Fruit fly (Drosophila melanogaster) whole organism, embryonic: ENCODE data around the gene ppk.

Source experiments
- Blimp-1 ChIP-seq: fragments of 200-800 bp; sonication (Bioruptor generic); optimal IDR thresholded peaks from 3 replicates; lab custom pipeline; 2018; ENCODE audit warnings: missing biosample characterization, missing genetic modification characterization, mild to moderate bottlenecking, moderate library complexity, missing genetic modification reagents
- C15 ChIP-seq: fragments of 200-800 bp; sonication (Bioruptor generic); IDR thresholded peaks from 3 replicates; pipeline ENCODE4 v1.3.6; 2022; ENCODE audit warnings: missing biosample characterization, missing genetic modification characterization
- CG10274 ChIP-seq: fragments of 200-800 bp; sonication (Bioruptor generic); optimal IDR thresholded peaks from 3 replicates; lab custom pipeline; 2017; ENCODE audit warnings: missing biosample characterization, mild to moderate bottlenecking, missing genetic modification characterization
- CG10366 ChIP-seq: fragments of 200-800 bp; sonication (Bioruptor generic); IDR thresholded peaks from 2 replicates; pipeline ENCODE4 v1.3.6; 2022; ENCODE audit warnings: missing biosample characterization, missing genetic modification characterization
- CG10543 ChIP-seq: fragments of 200-800 bp; sonication (Bioruptor generic); optimal IDR thresholded peaks from 3 replicates; lab custom pipeline; 2017; ENCODE audit warnings: missing biosample characterization, mild to moderate bottlenecking, missing genetic modification characterization, moderate library complexity
- CG11085 ChIP-seq: fragments of 200-800 bp; sonication (Bioruptor generic); IDR thresholded peaks from 2 replicates; pipeline ENCODE4 v1.3.6; 2022; ENCODE audit warnings: missing biosample characterization, missing genetic modification characterization
- CG11696 ChIP-seq: fragments of 200-800 bp; sonication (Bioruptor generic); IDR thresholded peaks from 2 replicates; pipeline ENCODE4 v1.3.6; 2022; ENCODE audit warnings: missing biosample characterization, missing genetic modification characterization
- CG12104 ChIP-seq: fragments of 200-800 bp; sonication (Bioruptor generic); optimal IDR thresholded peaks from 3 replicates; lab custom pipeline; 2016; ENCODE audit warnings: missing biosample characterization, missing genetic modification characterization
- CG13775 ChIP-seq: fragments of 200-800 bp; sonication (Bioruptor generic); optimal IDR thresholded peaks from 3 replicates; lab custom pipeline; 2017; ENCODE audit warnings: missing biosample characterization, mild to moderate bottlenecking, missing genetic modification characterization
- CG15479 ChIP-seq: fragments of 200-800 bp; sonication (Bioruptor generic); optimal IDR thresholded peaks from 3 replicates; lab custom pipeline; 2019; ENCODE audit warnings: missing biosample characterization, mild to moderate bottlenecking, missing genetic modification characterization, moderate library complexity
- CG15514 ChIP-seq: fragments of 200-800 bp; sonication (Bioruptor generic); optimal IDR thresholded peaks from 3 replicates; lab custom pipeline; 2017; ENCODE audit warnings: missing biosample characterization, missing genetic modification characterization, mild to moderate bottlenecking, moderate library complexity, missing genetic modification reagents
- CG16863 ChIP-seq: fragments of 200-800 bp; sonication (Bioruptor generic); optimal IDR thresholded peaks from 3 replicates; lab custom pipeline; 2016; ENCODE audit warnings: missing biosample characterization, missing genetic modification characterization
- CG17361 ChIP-seq: fragments of 200-800 bp; sonication (Bioruptor generic); IDR thresholded peaks from 3 replicates; pipeline ENCODE4 v1.3.6; 2022; ENCODE audit warnings: missing biosample characterization, missing genetic modification characterization
- CG18262 ChIP-seq: fragments of 200-800 bp; optimal IDR thresholded peaks from 3 replicates; lab custom pipeline; 2019; ENCODE audit warnings: missing biosample characterization, mild to moderate bottlenecking, missing genetic modification characterization, moderate library complexity
- CG18599 ChIP-seq: fragments of 200-800 bp; sonication (Bioruptor generic); optimal IDR thresholded peaks from 3 replicates; lab custom pipeline; 2017; ENCODE audit warnings: missing biosample characterization, missing genetic modification characterization, mild to moderate bottlenecking, moderate library complexity, missing genetic modification reagents
- CG2712 ChIP-seq: fragments of 200-800 bp; optimal IDR thresholded peaks from 3 replicates; lab custom pipeline; 2019; ENCODE audit warnings: missing biosample characterization, mild to moderate bottlenecking, missing genetic modification characterization, moderate library complexity
- CG30403 ChIP-seq: fragments of 200-800 bp; sonication (Bioruptor generic); optimal IDR thresholded peaks from 3 replicates; lab custom pipeline; 2016; ENCODE audit warnings: missing biosample characterization, missing genetic modification characterization
- CG31441 ChIP-seq: fragments of 200-800 bp; sonication (Bioruptor generic); IDR thresholded peaks from 2 replicates; pipeline ENCODE4 v1.3.6; 2022; ENCODE audit warnings: missing biosample characterization, missing genetic modification characterization
- CG32772 ChIP-seq: fragments of 200-800 bp; sonication (Bioruptor generic); IDR thresholded peaks from 2 replicates; pipeline ENCODE4 v1.3.6; 2022; ENCODE audit warnings: missing biosample characterization, missing genetic modification characterization
- CG34376 ChIP-seq: fragments of 200-800 bp; sonication (Bioruptor generic); optimal IDR thresholded peaks from 2 replicates; lab custom pipeline; 2018; ENCODE audit warnings: missing biosample characterization, mild to moderate bottlenecking, missing genetic modification characterization
- CG7271 ChIP-seq: fragments of 200-800 bp; sonication (Bioruptor generic); optimal IDR thresholded peaks from 2 replicates; lab custom pipeline; 2018; ENCODE audit warnings: missing biosample characterization, mild to moderate bottlenecking, missing genetic modification characterization, moderate library complexity
- CG7556 ChIP-seq: fragments of 200-800 bp; sonication (Bioruptor generic); optimal IDR thresholded peaks from 2 replicates; lab custom pipeline; 2017; ENCODE audit warnings: missing biosample characterization, mild to moderate bottlenecking, missing genetic modification characterization
- CG7786 ChIP-seq: fragments of 200-800 bp; sonication (Bioruptor generic); optimal IDR thresholded peaks from 2 replicates; lab custom pipeline; 2016; ENCODE audit warnings: missing biosample characterization, missing genetic modification characterization
- CkIIα-i1 ChIP-seq: fragments of 200-800 bp; sonication (Bioruptor generic); IDR thresholded peaks from 2 replicates; pipeline ENCODE4 v1.3.6; 2022; ENCODE audit warnings: missing biosample characterization, missing genetic modification characterization
- D19A ChIP-seq: fragments of 200-800 bp; optimal IDR thresholded peaks from 3 replicates; lab custom pipeline; 2019; ENCODE audit warnings: missing biosample characterization, mild to moderate bottlenecking, missing genetic modification characterization, moderate library complexity
- Gsc ChIP-seq: fragments of 200-800 bp; sonication (Bioruptor generic); IDR thresholded peaks from 2 replicates; pipeline ENCODE4 v1.3.6; 2022; ENCODE audit warnings: missing biosample characterization, missing genetic modification characterization
- H2.0 ChIP-seq: fragments of 200-800 bp; sonication (Bioruptor generic); IDR thresholded peaks from 2 replicates; pipeline ENCODE4 v1.3.6; 2022; ENCODE audit warnings: missing biosample characterization, missing genetic modification characterization
- HLH4C ChIP-seq: fragments of 200-800 bp; sonication (Bioruptor generic); IDR thresholded peaks from 3 replicates; pipeline ENCODE4 v1.3.6; 2022; ENCODE audit warnings: missing biosample characterization, missing genetic modification characterization; ENCODE audit not compliant: partially characterized antibody
- Lim3 ChIP-seq: fragments of 200-800 bp; sonication (Bioruptor generic); IDR thresholded peaks from 2 replicates; pipeline ENCODE4 v1.3.6; 2022; ENCODE audit warnings: missing biosample characterization, missing genetic modification characterization
- Med ChIP-seq: fragments of 200-800 bp; sonication (Bioruptor generic); peaks from one replicate; lab custom pipeline; 2016; ENCODE audit warnings: missing biosample characterization, missing genetic modification characterization, mild to moderate bottlenecking, inconsistent platforms, moderate library complexity
- Meics ChIP-seq: fragments of 200-800 bp; sonication (Bioruptor generic); optimal IDR thresholded peaks from 2 replicates; lab custom pipeline; 2017; ENCODE audit warnings: missing biosample characterization, mild to moderate bottlenecking, missing genetic modification characterization
- NC2β ChIP-seq: fragments of 200-800 bp; sonication (Bioruptor generic); optimal IDR thresholded peaks from 2 replicates; lab custom pipeline; 2016; ENCODE audit warnings: missing biosample characterization, missing genetic modification characterization
- NfI ChIP-seq: fragments of 200-800 bp; sonication (Bioruptor generic); optimal IDR thresholded peaks from 3 replicates; lab custom pipeline; 2018; ENCODE audit warnings: missing biosample characterization, mild to moderate bottlenecking, missing genetic modification characterization, moderate library complexity
- Ravus ChIP-seq: fragments of 200-800 bp; sonication (Bioruptor generic); IDR thresholded peaks from 2 replicates; pipeline ENCODE4 v1.3.6; 2022; ENCODE audit warnings: missing biosample characterization, missing genetic modification characterization
- Ssrp ChIP-seq: fragments of 200-800 bp; sonication (Bioruptor generic); optimal IDR thresholded peaks from 2 replicates; lab custom pipeline; 2018; ENCODE audit warnings: missing biosample characterization, mild to moderate bottlenecking, missing genetic modification characterization, moderate library complexity
- Tbp ChIP-seq: fragments of >200 bp; optimal IDR thresholded peaks from 2 replicates; lab custom pipeline; 2018; ENCODE audit warnings: missing biosample characterization, missing genetic modification characterization
- Vsx1 ChIP-seq: fragments of 200-800 bp; sonication (Bioruptor generic); optimal IDR thresholded peaks from 2 replicates; lab custom pipeline; 2017; ENCODE audit warnings: missing biosample characterization, mild to moderate bottlenecking, missing genetic modification characterization, missing genetic modification reagents
- ase ChIP-seq: fragments of 200-800 bp; sonication (Bioruptor generic); IDR thresholded peaks from 3 replicates; pipeline ENCODE4 v1.3.6; 2022; ENCODE audit warnings: missing biosample characterization, missing genetic modification characterization
- cas ChIP-seq: fragments of 200-800 bp; sonication (Bioruptor generic); IDR thresholded peaks from 2 replicates; pipeline ENCODE4 v1.3.6; 2022; ENCODE audit warnings: missing biosample characterization, missing genetic modification characterization
- chm ChIP-seq: fragments of 200-800 bp; sonication (Bioruptor generic); IDR thresholded peaks from 2 replicates; pipeline ENCODE4 v1.3.6; 2022; ENCODE audit warnings: missing biosample characterization, missing genetic modification characterization
- crol ChIP-seq: fragments of 200-800 bp; sonication (Bioruptor generic); IDR thresholded peaks from 2 replicates; pipeline ENCODE4 v1.3.6; 2022; ENCODE audit warnings: missing biosample characterization, missing genetic modification characterization
- dati ChIP-seq: fragments of 200-800 bp; sonication (Bioruptor generic); IDR thresholded peaks from 2 replicates; pipeline ENCODE4 v1.3.6; 2022; ENCODE audit warnings: missing biosample characterization, missing genetic modification characterization
- ewg ChIP-seq: fragments of 200-800 bp; sonication (Bioruptor generic); optimal IDR thresholded peaks from 3 replicates; lab custom pipeline; 2017; ENCODE audit warnings: mild to moderate bottlenecking, missing biosample characterization, missing genetic modification reagents, missing genetic modification characterization
- exex ChIP-seq: fragments of 200-800 bp; sonication (Bioruptor generic); optimal IDR thresholded peaks from 4 replicates; lab custom pipeline; 2018; ENCODE audit warnings: missing biosample characterization, mild to moderate bottlenecking, missing genetic modification characterization, moderate library complexity
- klu ChIP-seq: fragments of 200-800 bp; sonication (Bioruptor generic); IDR thresholded peaks from 2 replicates; pipeline ENCODE4 v1.3.6; 2022; ENCODE audit warnings: missing biosample characterization, missing genetic modification characterization
- mirr ChIP-seq: fragments of 200-800 bp; sonication (Bioruptor generic); optimal IDR thresholded peaks from 3 replicates; lab custom pipeline; 2018; ENCODE audit warnings: missing biosample characterization, mild to moderate bottlenecking, missing genetic modification characterization
- onecut ChIP-seq: fragments of 200-800 bp; sonication (Bioruptor generic); IDR thresholded peaks from 2 replicates; pipeline ENCODE4 v1.3.6; 2022; ENCODE audit warnings: missing biosample characterization, missing genetic modification characterization
- pita ChIP-seq: fragments of 200-800 bp; sonication (Bioruptor generic); optimal IDR thresholded peaks from 2 replicates; lab custom pipeline; 2017; ENCODE audit warnings: missing biosample characterization, mild to moderate bottlenecking, missing genetic modification characterization
- sens ChIP-seq: fragments of 200-800 bp; sonication (Bioruptor generic); peaks from one replicate; lab custom pipeline; 2016; ENCODE audit warnings: missing biosample characterization, missing genetic modification characterization
- slbo ChIP-seq: fragments of 200-800 bp; sonication (Bioruptor generic); IDR thresholded peaks from 2 replicates; pipeline ENCODE4 v1.3.6; 2022; ENCODE audit warnings: missing biosample characterization, missing genetic modification characterization
- sug ChIP-seq: fragments of 200-800 bp; optimal IDR thresholded peaks from 2 replicates; lab custom pipeline; 2019; ENCODE audit warnings: missing biosample characterization, mild to moderate bottlenecking, missing genetic modification characterization, moderate library complexity
- ttk ChIP-seq: fragments of 200-800 bp; sonication (Bioruptor generic); IDR thresholded peaks from 2 replicates; pipeline ENCODE4 v2.1.2; 2022; ENCODE audit warnings: missing biosample characterization, missing genetic modification characterization
- zen2 ChIP-seq: fragments of 200-800 bp; sonication (Bioruptor generic); IDR thresholded peaks from 3 replicates; pipeline ENCODE4 v1.3.6; 2022; ENCODE audit warnings: missing biosample characterization, missing genetic modification characterization; ENCODE audit not compliant: partially characterized antibody

Gene ppk

DNA sequence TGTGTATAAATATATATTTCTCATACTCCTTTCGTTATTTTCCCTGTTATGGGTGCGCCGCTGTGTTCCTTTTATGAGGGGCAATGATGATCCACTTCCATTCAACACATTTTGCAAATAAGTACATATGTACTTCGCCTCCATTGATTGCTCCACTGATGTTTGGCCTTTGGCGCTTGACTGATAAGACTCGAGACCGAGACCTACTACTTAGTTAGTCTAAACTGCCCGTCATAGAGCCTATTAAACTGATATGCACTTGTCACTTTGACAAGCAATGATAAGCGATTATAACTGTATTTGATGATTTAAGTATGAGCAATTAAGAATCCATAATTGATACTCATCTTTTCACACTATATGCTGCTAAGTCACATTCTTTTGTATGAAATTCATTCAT, 24.7 kb downstream of the ppk start:
- TF ChIP-seq Med (GFP tag; lab: Kevin White, UChicago): peak; percentile 30
- peak; percentile 90 for TF ChIP-seq exex (tag; lab: Kevin White, UChicago)
- TF ChIP-seq mirr: peak; percentile 65
- TF ChIP-seq zen2 (GFP tag; lab: Robert Waterston, UW): no peak
- no peak for TF ChIP-seq CG16863 (GFP tag; lab: Kevin White, UChicago)
- no peak for TF ChIP-seq crol (GFP tag; lab: Robert Waterston, UW)
- TF ChIP-seq Gsc (GFP tag; lab: Robert Waterston, UW): no peak
- no peak for TF ChIP-seq CG10366 (GFP tag; lab: Robert Waterston, UW)
- TF ChIP-seq chm (GFP tag; lab: Robert Waterston, UW): no peak
- TF ChIP-seq sens: peak; percentile 21
- no peak for TF ChIP-seq cas
- no peak for TF ChIP-seq ase (GFP tag; lab: Robert Waterston, UW)
- TF ChIP-seq H2.0: no peak
- TF ChIP-seq Tbp (GFP tag; lab: Kevin White, UChicago): no peak
- TF ChIP-seq CG2712: no peak
- no peak for TF ChIP-seq C15 (GFP tag; lab: Robert Waterston, UW)
- no peak for TF ChIP-seq NfI (GFP tag; lab: Kevin White, UChicago)
- TF ChIP-seq Lim3 (GFP tag; lab: Robert Waterston, UW): no peak
- peak; percentile 15 for TF ChIP-seq CG34376
- TF ChIP-seq CG10543 (GFP tag; lab: Kevin White, UChicago): no peak
- no peak for TF ChIP-seq Ravus (GFP tag; lab: Robert Waterston, UW)
- no peak for TF ChIP-seq dati (GFP tag; lab: Robert Waterston, UW)
- TF ChIP-seq ewg (GFP tag; lab: Kevin White, UChicago): no peak
- TF ChIP-seq CG11696 (GFP tag; lab: Robert Waterston, UW): no peak
- no peak for TF ChIP-seq CG7786 (GFP tag; lab: Kevin White, UChicago)
- TF ChIP-seq CG32772: no peak
- no peak for TF ChIP-seq HLH4C
- no peak for TF ChIP-seq CG15514 (GFP tag; lab: Kevin White, UChicago)
- TF ChIP-seq sug (tag; lab: Kevin White, UChicago): peak; percentile 32
- TF ChIP-seq pita (GFP tag; lab: Kevin White, UChicago): no peak
- TF ChIP-seq ttk: no peak
- TF ChIP-seq CkIIα-i1 (GFP tag; lab: Robert Waterston, UW): no peak
- TF ChIP-seq CG30403: no peak
- TF ChIP-seq CG11085 (GFP tag; lab: Robert Waterston, UW): no peak

DNA sequence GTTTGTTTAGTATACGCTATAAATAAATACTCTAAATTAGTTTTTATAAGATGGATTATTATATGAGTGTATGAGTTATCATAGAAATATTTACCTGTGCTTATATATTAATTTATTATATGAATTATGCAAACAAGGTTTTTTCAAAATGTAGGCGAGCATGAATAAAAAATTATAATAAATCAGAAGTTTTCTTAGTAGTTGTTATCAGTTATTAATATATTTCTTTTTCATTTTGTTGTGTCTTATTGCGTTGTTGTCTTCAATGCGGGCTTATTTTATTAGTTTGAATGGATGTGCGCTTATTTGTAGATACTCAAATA, 25.2 kb downstream of the ppk start:
- TF ChIP-seq Blimp-1 (no peak), Ssrp (tag; lab: Kevin White, UChicago) (no peak), CG15479 (GFP tag; lab: Kevin White, UChicago) (no peak), CG18262 (tag; lab: Kevin White, UChicago) (peak; percentile 18), CG2712 (peak; percentile 2), Ravus (GFP tag; lab: Robert Waterston, UW) (no peak), onecut (no peak), CG10543 (GFP tag; lab: Kevin White, UChicago) (no peak), slbo (GFP tag; lab: Robert Waterston, UW) (no peak), D19A (peak; percentile 62), CG7271 (tag; lab: Kevin White, UChicago) (no peak), NC2β (GFP tag; lab: Kevin White, UChicago) (no peak), Meics (peak; percentile 22), CG31441 (0 out of 2 replicates have a peak, but pooled peaks have one; percentile 6), CG7556 (peak; percentile 11), CG17361 (GFP tag; lab: Robert Waterston, UW) (0 out of 3 replicates have a peak, but pooled peaks have one; percentile 29), CG10274 (GFP tag; lab: Kevin White, UChicago) (no peak), CG13775 (GFP tag; lab: Kevin White, UChicago) (no peak), klu (no peak), CG12104 (peak; percentile 1), Vsx1 (no peak), CG18599 (peak; percentile 7)
